Worm (Caenorhabditis elegans) whole organism, L2 larva: Measurements from ENCODE around the gene pals-33.
A peak's percentile ranks its signal among the peaks of the same experiment; 100 is the strongest.

Source experiments
- C34F6.9 ChIP-seq: fragments of 150-350 bp; optimal IDR thresholded peaks from 2 replicates; lab custom pipeline; 2014; ENCODE audit warnings: missing biosample characterization, missing genetic modification characterization
- F13H6.1 ChIP-seq: sonication (generic microtip); optimal IDR thresholded peaks from 2 replicates; lab custom pipeline; 2016; ENCODE audit warnings: missing genetic modification characterization, missing compliant biosample characterization
- R02D3.7 ChIP-seq: fragments of 150-350 bp; optimal IDR thresholded peaks from 2 replicates; lab custom pipeline; 2014; ENCODE audit warnings: missing biosample characterization, missing genetic modification characterization
- aly-2 ChIP-seq: fragments of 150-350 bp; optimal IDR thresholded peaks from 2 replicates; lab custom pipeline; 2014; ENCODE audit warnings: missing biosample characterization, missing genetic modification characterization
- ama-1 ChIP-seq: fragments of 150-350 bp; optimal IDR thresholded peaks from 2 replicates; lab custom pipeline; 2018; ENCODE audit warnings: inconsistent platforms
- crh-2 ChIP-seq: sonication (generic microtip); optimal IDR thresholded peaks from 2 replicates; lab custom pipeline; 2017; ENCODE audit warnings: missing biosample characterization, missing genetic modification characterization
- dmd-4 ChIP-seq: sonication (generic microtip); optimal IDR thresholded peaks from 2 replicates; lab custom pipeline; 2017; ENCODE audit warnings: missing biosample characterization, missing genetic modification characterization
- egl-27 ChIP-seq: sonication (generic microtip); optimal IDR thresholded peaks from 3 replicates; lab custom pipeline; 2017; ENCODE audit warnings: missing biosample characterization, missing genetic modification reagents, missing genetic modification characterization
- elt-1 ChIP-seq: fragments of 150-350 bp; optimal IDR thresholded peaks from 2 replicates; lab custom pipeline; 2014; ENCODE audit warnings: missing biosample characterization, missing genetic modification characterization
- fos-1 ChIP-seq: fragments of 150-350 bp; optimal IDR thresholded peaks from 2 replicates; lab custom pipeline; 2014; ENCODE audit warnings: missing biosample characterization, missing genetic modification characterization
- gmeb-1 ChIP-seq: fragments of 150-350 bp; optimal IDR thresholded peaks from 2 replicates; lab custom pipeline; 2014; ENCODE audit warnings: missing biosample characterization, missing genetic modification characterization
- lin-11 ChIP-seq: fragments of 150-350 bp; sonication (generic microtip); optimal IDR thresholded peaks from 2 replicates; lab custom pipeline; 2014; ENCODE audit warnings: missing biosample characterization, missing genetic modification characterization, inconsistent platforms, mixed read lengths
- lin-13 ChIP-seq: fragments of 150-350 bp; optimal IDR thresholded peaks from 2 replicates; lab custom pipeline; 2014; ENCODE audit warnings: missing biosample characterization, missing genetic modification reagents, missing genetic modification characterization
- lsy-2 ChIP-seq, 2 experiments: fragments of 150-350 bp in 1 of 2; sonication (generic microtip) in 1 of 2; optimal IDR thresholded peaks; 2 replicates each; lab custom pipeline; 2014 to 2017; ENCODE audit warnings: missing biosample characterization in 2 of 2, missing genetic modification characterization in 2 of 2
- mab-5 ChIP-seq: fragments of 150-350 bp; optimal IDR thresholded peaks from 2 replicates; lab custom pipeline; 2014; ENCODE audit warnings: missing biosample characterization, missing genetic modification characterization
- mdl-1 ChIP-seq, 2 experiments: fragments of 150-350 bp in 1 of 2; sonication (generic microtip) in 1 of 2; optimal IDR thresholded peaks; 2 replicates each; lab custom pipeline; 2017; ENCODE audit warnings: missing biosample characterization in 2 of 2, missing genetic modification characterization in 2 of 2
- nhr-10 ChIP-seq: sonication (generic microtip); optimal IDR thresholded peaks from 2 replicates; lab custom pipeline; 2017; ENCODE audit warnings: missing biosample characterization, missing genetic modification characterization
- nhr-12 ChIP-seq: fragments of 150-350 bp; optimal IDR thresholded peaks from 2 replicates; lab custom pipeline; 2014; ENCODE audit warnings: missing biosample characterization, missing genetic modification characterization
- nhr-129 ChIP-seq: fragments of 150-350 bp; optimal IDR thresholded peaks from 2 replicates; lab custom pipeline; 2014; ENCODE audit warnings: missing biosample characterization, missing genetic modification characterization
- nhr-21 ChIP-seq: fragments of 150-350 bp; optimal IDR thresholded peaks from 2 replicates; lab custom pipeline; 2014; ENCODE audit warnings: missing biosample characterization, missing genetic modification characterization
- nhr-23 ChIP-seq: fragments of 150-350 bp; optimal IDR thresholded peaks from 2 replicates; lab custom pipeline; 2014; ENCODE audit warnings: missing biosample characterization, missing genetic modification reagents, missing genetic modification characterization
- nhr-237 ChIP-seq: fragments of 150-350 bp; optimal IDR thresholded peaks from 2 replicates; lab custom pipeline; 2014; ENCODE audit warnings: missing biosample characterization, missing genetic modification characterization
- nhr-25 ChIP-seq: fragments of 150-350 bp; sonication (generic microtip); optimal IDR thresholded peaks from 3 replicates; lab custom pipeline; 2014; ENCODE audit warnings: missing biosample characterization, missing genetic modification characterization
- nhr-77 ChIP-seq: fragments of 150-350 bp; optimal IDR thresholded peaks from 2 replicates; lab custom pipeline; 2014; ENCODE audit warnings: missing biosample characterization, missing genetic modification characterization
- peb-1 ChIP-seq: fragments of 150-350 bp; optimal IDR thresholded peaks from 2 replicates; lab custom pipeline; 2014; ENCODE audit warnings: missing biosample characterization, missing genetic modification characterization
- sem-4 ChIP-seq: fragments of 150-350 bp; optimal IDR thresholded peaks from 2 replicates; lab custom pipeline; 2014; ENCODE audit warnings: missing biosample characterization, missing genetic modification reagents, missing genetic modification characterization
- skn-1 ChIP-seq: sonication (generic microtip); optimal IDR thresholded peaks from 2 replicates; lab custom pipeline; 2017; ENCODE audit warnings: missing biosample characterization, missing genetic modification characterization
- sma-3 ChIP-seq: sonication (generic microtip); optimal IDR thresholded peaks from 2 replicates; lab custom pipeline; 2016; ENCODE audit warnings: missing genetic modification reagents, missing genetic modification characterization, missing compliant biosample characterization
- sma-9 ChIP-seq, 2 experiments: fragments of 150-350 bp in 1 of 2; sonication (generic microtip) in 1 of 2; optimal IDR thresholded peaks; 2 replicates each; lab custom pipeline; 2014 to 2016; ENCODE audit warnings: missing genetic modification characterization in 2 of 2, mild to moderate bottlenecking in 1 of 2, missing biosample characterization in 1 of 2, missing compliant biosample characterization in 1 of 2, missing genetic modification reagents in 1 of 2, moderate library complexity in 1 of 2
- snpc-4 ChIP-seq: fragments of 150-350 bp; optimal IDR thresholded peaks from 2 replicates; lab custom pipeline; 2014; ENCODE audit warnings: missing biosample characterization, missing genetic modification characterization
- unc-39 ChIP-seq: fragments of 150-350 bp; optimal IDR thresholded peaks from 2 replicates; lab custom pipeline; 2014; ENCODE audit warnings: missing biosample characterization, missing genetic modification characterization
- unc-55 ChIP-seq: fragments of 150-350 bp; sonication (generic microtip); optimal IDR thresholded peaks from 3 replicates; lab custom pipeline; 2014; ENCODE audit warnings: missing biosample characterization, missing genetic modification reagents, missing genetic modification characterization
- unc-62 ChIP-seq: fragments of 150-350 bp; optimal IDR thresholded peaks from 2 replicates; lab custom pipeline; 2014; ENCODE audit warnings: missing biosample characterization, missing genetic modification reagents, missing genetic modification characterization
- zag-1 ChIP-seq: fragments of 150-350 bp; optimal IDR thresholded peaks from 2 replicates; lab custom pipeline; 2014; ENCODE audit warnings: missing biosample characterization, missing genetic modification characterization
- ztf-1 ChIP-seq: fragments of 200-800 bp; sonication (Bioruptor generic); conservative IDR thresholded peaks from 2 replicates; pipeline ENCODE4 v1.3.6; 2022; ENCODE audit warnings: missing genetic modification characterization, missing compliant biosample characterization
- ztf-11 ChIP-seq: sonication (generic microtip); optimal IDR thresholded peaks from 2 replicates; lab custom pipeline; 2017; ENCODE audit warnings: missing biosample characterization, missing genetic modification characterization
- ztf-4 ChIP-seq: fragments of 150-350 bp; optimal IDR thresholded peaks from 2 replicates; lab custom pipeline; 2014; ENCODE audit warnings: missing biosample characterization, missing genetic modification characterization

pals-33 gene

ce11 chrV:3702998-3703397 lies 29.8 kb downstream of the pals-33 start:
- TF ChIP-seq aly-2 (tag; lab: Kevin White, UChicago): no peak
- peak; percentile 21 for TF ChIP-seq sma-9 (GFP tag; optimal IDR thresholded peaks at IDR 0.05; lab: Kevin White, UChicago)
- TF ChIP-seq sma-9 (tag; optimal IDR thresholded peaks at IDR 0.05; lab: Kevin White, UChicago): no peak
- TF ChIP-seq nhr-21 (tag; lab: Kevin White, UChicago): no peak
- TF ChIP-seq ztf-1: no peak
- TF ChIP-seq nhr-12 (tag; lab: Kevin White, UChicago): no peak
- no peak for TF ChIP-seq lsy-2 (tag; optimal IDR thresholded peaks at IDR 0.05; lab: Kevin White, UChicago)
- no peak for TF ChIP-seq nhr-10 (tag; lab: Kevin White, UChicago)
- TF ChIP-seq nhr-77 (tag; lab: Kevin White, UChicago): no peak

- peak; percentile 28 for TF ChIP-seq ztf-4 (tag; lab: Kevin White, UChicago)
- TF ChIP-seq unc-62 (GFP tag; lab: Kevin White, UChicago): no peak
- TF ChIP-seq elt-1 (tag; lab: Kevin White, UChicago): no peak
- TF ChIP-seq gmeb-1: peak; percentile 56
- TF ChIP-seq ztf-11: no peak
- peak; percentile 69 for TF ChIP-seq unc-55 (GFP tag; lab: Kevin White, UChicago)
- no peak for TF ChIP-seq R02D3.7 (tag; lab: Kevin White, UChicago)
- TF ChIP-seq nhr-25 (tag; lab: Kevin White, UChicago): peak; percentile 56
- TF ChIP-seq lin-13 (GFP tag; lab: Kevin White, UChicago): peak; percentile 40
- peak; percentile 65 for TF ChIP-seq nhr-129 (tag; lab: Kevin White, UChicago)
- peak; percentile 2 for TF ChIP-seq sem-4 (tag; lab: Kevin White, UChicago)
- peak in 1 of 2 experiments; percentile 40 for TF ChIP-seq mdl-1 (tag; optimal IDR thresholded peaks at IDR 0.05; lab: Kevin White, UChicago)
- TF ChIP-seq F13H6.1: peak; percentile 98
- peak; percentile 40 for TF ChIP-seq crh-2
- TF ChIP-seq sma-9 (GFP tag; optimal IDR thresholded peaks at IDR 0.05; lab: Kevin White, UChicago): peak; percentile 88
- no peak for TF ChIP-seq sma-9 (tag; optimal IDR thresholded peaks at IDR 0.05; lab: Kevin White, UChicago)
- TF ChIP-seq lsy-2 (tag; optimal IDR thresholded peaks at IDR 0.05; lab: Kevin White, UChicago): peak in 1 of 2 experiments; percentile 69
- peak; percentile 15 for TF ChIP-seq zag-1 (tag; lab: Kevin White, UChicago)
- peak; percentile 62 for TF ChIP-seq C34F6.9 (tag; lab: Kevin White, UChicago)
- peak; percentile 3 for TF ChIP-seq mab-5 (tag; lab: Kevin White, UChicago)
- TF ChIP-seq fos-1: peak; percentile 68
- TF ChIP-seq sma-3 (GFP tag; lab: Kevin White, UChicago): peak; percentile 56
- peak; percentile 42 for TF ChIP-seq egl-27 (tag; lab: Kevin White, UChicago)
- TF ChIP-seq nhr-237: no peak
- TF ChIP-seq, all 48 proteins: peak for 18
Observed at ce11 chrV:3703888-3704287, 30.7 kb downstream of the pals-33 start.

- no peak for TF ChIP-seq lin-13 (GFP tag; lab: Kevin White, UChicago)
- TF ChIP-seq aly-2 (tag; lab: Kevin White, UChicago): no peak
- TF ChIP-seq nhr-25 (tag; lab: Kevin White, UChicago): no peak
- no peak for TF ChIP-seq ztf-4 (tag; lab: Kevin White, UChicago)
- TF ChIP-seq sma-9 (GFP tag; optimal IDR thresholded peaks at IDR 0.05; lab: Kevin White, UChicago): no peak
- no peak for TF ChIP-seq sma-9 (tag; optimal IDR thresholded peaks at IDR 0.05; lab: Kevin White, UChicago)
- TF ChIP-seq peb-1 (tag; lab: Kevin White, UChicago): no peak
- TF ChIP-seq ama-1 (lab: Kevin White, UChicago): no peak
- no peak for TF ChIP-seq nhr-10 (tag; lab: Kevin White, UChicago)
- TF ChIP-seq nhr-237: no peak
- no peak for TF ChIP-seq nhr-12 (tag; lab: Kevin White, UChicago)
- TF ChIP-seq lin-11: no peak
- TF ChIP-seq nhr-129 (tag; lab: Kevin White, UChicago): no peak
- TF ChIP-seq unc-39 (tag; lab: Kevin White, UChicago): no peak
- TF ChIP-seq skn-1: no peak
- TF ChIP-seq nhr-23 (tag; lab: Kevin White, UChicago): no peak
- TF ChIP-seq R02D3.7 (tag; lab: Kevin White, UChicago): no peak
- no peak for TF ChIP-seq F13H6.1
- TF ChIP-seq snpc-4 (tag; lab: Kevin White, UChicago): no peak
- no peak for TF ChIP-seq crh-2
- no peak for TF ChIP-seq dmd-4 (tag; lab: Kevin White, UChicago)
Observed at ce11 chrV:3704688-3705087, 31.5 kb downstream of the pals-33 start, which contains the start of gene lin-40. Gene lin-40, plus strand, starts transcription at chrV:3704988.
